Fruit fly (Drosophila melanogaster) whole organism, embryonic: ENCODE measurements around the gene Nep5.
A peak's percentile ranks its signal among the peaks of the same experiment; 100 is the strongest.

Experiments used
- Antp ChIP-seq: fragments of 200-800 bp; sonication (Bioruptor generic); optimal IDR thresholded peaks from 3 replicates; lab custom pipeline; 2016; ENCODE audit warnings: missing biosample characterization, missing genetic modification characterization
- Asciz ChIP-seq: fragments of 200-800 bp; sonication (Bioruptor generic); optimal IDR thresholded peaks from 2 replicates; lab custom pipeline; 2017; ENCODE audit warnings: missing biosample characterization, mild to moderate bottlenecking, missing genetic modification characterization, missing genetic modification reagents
- Atf-2 ChIP-seq: fragments of 200-800 bp; sonication (Bioruptor generic); optimal IDR thresholded peaks from 2 replicates; lab custom pipeline; 2016; ENCODE audit warnings: missing biosample characterization, missing genetic modification characterization
- Awh ChIP-seq: fragments of 200-800 bp; sonication (Bioruptor generic); IDR thresholded peaks from 2 replicates; pipeline ENCODE4, ENCODE4 v1.3.6; 2022; ENCODE audit warnings: missing biosample characterization, missing genetic modification characterization
- Bdp1 ChIP-seq: fragments of 200-800 bp; sonication (Bioruptor generic); optimal IDR thresholded peaks from 3 replicates; lab custom pipeline; 2016; ENCODE audit warnings: missing biosample characterization, missing genetic modification characterization
- Blimp-1 ChIP-seq: fragments of 200-800 bp; sonication (Bioruptor generic); optimal IDR thresholded peaks from 3 replicates; lab custom pipeline; 2018; ENCODE audit warnings: missing biosample characterization, missing genetic modification characterization, mild to moderate bottlenecking, moderate library complexity, missing genetic modification reagents
- BtbVII ChIP-seq: fragments of 200-800 bp; sonication (Bioruptor generic); optimal IDR thresholded peaks from 3 replicates; lab custom pipeline; 2017; ENCODE audit warnings: missing biosample characterization, mild to moderate bottlenecking, missing genetic modification characterization
- C15 ChIP-seq: fragments of 200-800 bp; sonication (Bioruptor generic); IDR thresholded peaks from 3 replicates; pipeline ENCODE4 v1.3.6; 2022; ENCODE audit warnings: missing biosample characterization, missing genetic modification characterization
- CG10209 ChIP-seq: fragments of 200-800 bp; sonication (Bioruptor generic); optimal IDR thresholded peaks from 3 replicates; lab custom pipeline; 2017; ENCODE audit warnings: missing biosample characterization, mild to moderate bottlenecking, missing genetic modification characterization, missing genetic modification reagents
- CG11093 ChIP-seq: fragments of 200-800 bp; sonication (Bioruptor generic); IDR thresholded peaks from 3 replicates; pipeline ENCODE4 v1.3.6; 2022; ENCODE audit warnings: missing biosample characterization, missing genetic modification characterization
- CG11398 ChIP-seq: fragments of 200-800 bp; sonication (Bioruptor generic); optimal IDR thresholded peaks from 2 replicates; lab custom pipeline; 2016; ENCODE audit warnings: missing biosample characterization, missing genetic modification characterization
- CG11695 ChIP-seq: fragments of 200-800 bp; sonication (Bioruptor generic); IDR thresholded peaks from 3 replicates; pipeline ENCODE4 v1.3.6; 2022; ENCODE audit warnings: missing biosample characterization, missing genetic modification characterization
- CG1233 ChIP-seq: fragments of 200-800 bp; sonication (Bioruptor generic); optimal IDR thresholded peaks from 4 replicates; lab custom pipeline; 2018; ENCODE audit warnings: missing biosample characterization, mild to moderate bottlenecking, missing genetic modification characterization
- CG1603 ChIP-seq: fragments of 200-800 bp; sonication (Bioruptor generic); optimal IDR thresholded peaks from 2 replicates; lab custom pipeline; 2019; ENCODE audit warnings: missing biosample characterization, mild to moderate bottlenecking, missing genetic modification characterization, moderate library complexity
- CG17385 ChIP-seq: fragments of 200-800 bp; sonication (Bioruptor generic); optimal IDR thresholded peaks from 3 replicates; lab custom pipeline; 2018; ENCODE audit warnings: missing biosample characterization, mild to moderate bottlenecking, missing genetic modification characterization
- CG18476 ChIP-seq: fragments of 200-800 bp; sonication (Bioruptor generic); optimal IDR thresholded peaks from 2 replicates; lab custom pipeline; 2016; ENCODE audit warnings: missing biosample characterization, mild to moderate bottlenecking, missing genetic modification characterization
- CG2120 ChIP-seq: fragments of 200-800 bp; sonication (Bioruptor generic); optimal IDR thresholded peaks from 3 replicates; lab custom pipeline; 2016; ENCODE audit warnings: missing biosample characterization, missing genetic modification characterization
- CG3838 ChIP-seq: fragments of 200-800 bp; sonication (Bioruptor generic); optimal IDR thresholded peaks from 3 replicates; lab custom pipeline; 2016; ENCODE audit warnings: missing biosample characterization, missing genetic modification characterization
- CG6813 ChIP-seq: fragments of 200-800 bp; sonication (Bioruptor generic); optimal IDR thresholded peaks from 2 replicates; lab custom pipeline; 2017; ENCODE audit warnings: missing biosample characterization, missing genetic modification characterization, mild to moderate bottlenecking, moderate library complexity, missing genetic modification reagents
- CTCF ChIP-seq: fragments of 200-800 bp; sonication (Bioruptor generic); optimal IDR thresholded peaks from 2 replicates; lab custom pipeline; 2017; ENCODE audit warnings: missing biosample characterization, mild to moderate bottlenecking, missing genetic modification characterization, moderate library complexity
- CoRest ChIP-seq: fragments of 200-800 bp; sonication (Bioruptor generic); optimal IDR thresholded peaks from 3 replicates; lab custom pipeline; 2018; ENCODE audit warnings: missing biosample characterization, mild to moderate bottlenecking, missing genetic modification characterization, moderate library complexity
- Dip2 ChIP-seq: fragments of 200-800 bp; sonication (Bioruptor generic); IDR thresholded peaks from 2 replicates; pipeline ENCODE4 v1.3.6; 2022; ENCODE audit warnings: missing biosample characterization, missing genetic modification characterization
- HLH4C ChIP-seq: fragments of 200-800 bp; sonication (Bioruptor generic); IDR thresholded peaks from 3 replicates; pipeline ENCODE4 v1.3.6; 2022; ENCODE audit warnings: missing biosample characterization, missing genetic modification characterization; ENCODE audit not compliant: partially characterized antibody
- Hmr ChIP-seq: fragments of 200-800 bp; sonication (Bioruptor generic); optimal IDR thresholded peaks from 3 replicates; lab custom pipeline; 2017; ENCODE audit warnings: mild to moderate bottlenecking, missing biosample characterization, missing genetic modification reagents, missing genetic modification characterization
- Max ChIP-seq: fragments of 200-800 bp; sonication (Bioruptor generic); optimal IDR thresholded peaks from 2 replicates; lab custom pipeline; 2016; ENCODE audit warnings: missing biosample characterization, mild to moderate bottlenecking, missing genetic modification characterization
- Meics ChIP-seq: fragments of 200-800 bp; sonication (Bioruptor generic); optimal IDR thresholded peaks from 2 replicates; lab custom pipeline; 2017; ENCODE audit warnings: missing biosample characterization, mild to moderate bottlenecking, missing genetic modification characterization
- Nf-YA ChIP-seq: fragments of 200-800 bp; sonication (Bioruptor generic); IDR thresholded peaks from 2 replicates; pipeline ENCODE4 v1.3.6; 2022; ENCODE audit warnings: missing biosample characterization, missing genetic modification characterization
- Rfx ChIP-seq: fragments of 200-800 bp; sonication (Bioruptor generic); IDR thresholded peaks from 2 replicates; pipeline ENCODE4 v1.3.6; 2022; ENCODE audit warnings: missing biosample characterization, missing genetic modification characterization
- Sox102F ChIP-seq: fragments of 200-800 bp; sonication (Bioruptor generic); optimal IDR thresholded peaks from 2 replicates; lab custom pipeline; 2018; ENCODE audit warnings: missing biosample characterization, mild to moderate bottlenecking, missing genetic modification characterization, moderate library complexity
- Trl ChIP-seq, 3 experiments: fragments of >200 bp in 2 of 3; fragments of 200-800 bp in 1 of 3; sonication (Bioruptor generic) in 1 of 3; optimal IDR thresholded peaks; 2 replicates in 1 of 3; 3 replicates in 2 of 3; lab custom pipeline; 2016 to 2017; ENCODE audit warnings: missing biosample characterization in 1 of 3, missing genetic modification characterization in 1 of 3
- ara ChIP-seq: fragments of 200-800 bp; sonication (Bioruptor generic); IDR thresholded peaks from 2 replicates; pipeline ENCODE4 v1.3.6; 2022; ENCODE audit warnings: missing biosample characterization, missing genetic modification characterization
- ci ChIP-seq: fragments of 200-800 bp; sonication (Bioruptor generic); IDR thresholded peaks from 3 replicates; pipeline ENCODE4 v1.3.6; 2022; ENCODE audit warnings: missing biosample characterization, missing genetic modification characterization
- crp ChIP-seq, 2 experiments: fragments of 200-800 bp; sonication (Bioruptor generic); optimal IDR thresholded peaks; 2 replicates in 1 of 2; 3 replicates in 1 of 2; lab custom pipeline; 2017; ENCODE audit warnings: missing biosample characterization in 2 of 2, missing genetic modification characterization in 2 of 2, mild to moderate bottlenecking in 1 of 2, moderate library complexity in 1 of 2
- dan ChIP-seq: fragments of 200-800 bp; sonication (Bioruptor generic); IDR thresholded peaks from 2 replicates; pipeline ENCODE4 v1.3.6; 2022; ENCODE audit warnings: missing biosample characterization, missing genetic modification characterization
- ewg ChIP-seq: fragments of 200-800 bp; sonication (Bioruptor generic); optimal IDR thresholded peaks from 3 replicates; lab custom pipeline; 2017; ENCODE audit warnings: mild to moderate bottlenecking, missing biosample characterization, missing genetic modification reagents, missing genetic modification characterization
- fd102C ChIP-seq: fragments of 200-800 bp; sonication (Bioruptor generic); optimal IDR thresholded peaks from 2 replicates; lab custom pipeline; 2018; ENCODE audit warnings: missing biosample characterization, mild to moderate bottlenecking, missing genetic modification characterization, moderate library complexity
- fd64A ChIP-seq: fragments of 200-800 bp; sonication (Bioruptor generic); optimal IDR thresholded peaks from 3 replicates; lab custom pipeline; 2018; ENCODE audit warnings: missing biosample characterization, mild to moderate bottlenecking, missing genetic modification characterization
- kni ChIP-seq: fragments of 200-800 bp; sonication (Bioruptor generic); optimal IDR thresholded peaks from 3 replicates; lab custom pipeline; 2017; ENCODE audit warnings: mild to moderate bottlenecking, missing biosample characterization, missing genetic modification reagents, missing genetic modification characterization
- lab ChIP-seq: fragments of 200-800 bp; sonication (Bioruptor generic); optimal IDR thresholded peaks from 3 replicates; lab custom pipeline; 2017; ENCODE audit warnings: missing biosample characterization, missing genetic modification characterization, mild to moderate bottlenecking, moderate library complexity, missing genetic modification reagents
- lmd ChIP-seq: fragments of 200-800 bp; sonication (Bioruptor generic); IDR thresholded peaks from 2 replicates; pipeline ENCODE4 v1.3.6; 2022; ENCODE audit warnings: missing biosample characterization, missing genetic modification characterization
- odd ChIP-seq: fragments of 200-800 bp; sonication (Bioruptor generic); optimal IDR thresholded peaks from 2 replicates; lab custom pipeline; 2017; ENCODE audit warnings: missing biosample characterization, mild to moderate bottlenecking, missing genetic modification characterization
- peb ChIP-seq: fragments of 200-800 bp; sonication (Bioruptor generic); IDR thresholded peaks from 2 replicates; pipeline ENCODE4 v1.3.6; 2022; ENCODE audit warnings: missing biosample characterization, missing genetic modification characterization
- pita ChIP-seq: fragments of 200-800 bp; sonication (Bioruptor generic); optimal IDR thresholded peaks from 2 replicates; lab custom pipeline; 2017; ENCODE audit warnings: missing biosample characterization, mild to moderate bottlenecking, missing genetic modification characterization
- pnt ChIP-seq: fragments of 200-800 bp; sonication (Bioruptor generic); optimal IDR thresholded peaks from 3 replicates; lab custom pipeline; 2016; ENCODE audit warnings: missing biosample characterization, missing genetic modification characterization
- scrt ChIP-seq: fragments of 200-800 bp; sonication (Bioruptor generic); optimal IDR thresholded peaks from 2 replicates; lab custom pipeline; 2018; ENCODE audit warnings: missing biosample characterization, mild to moderate bottlenecking, missing genetic modification characterization, moderate library complexity
- trem ChIP-seq: fragments of 200-800 bp; optimal IDR thresholded peaks from 3 replicates; lab custom pipeline; 2019; ENCODE audit warnings: missing biosample characterization, mild to moderate bottlenecking, missing genetic modification characterization, moderate library complexity
- tup ChIP-seq: fragments of 200-800 bp; sonication (Bioruptor generic); optimal IDR thresholded peaks from 2 replicates; lab custom pipeline; 2016; ENCODE audit warnings: missing biosample characterization, mild to moderate bottlenecking, missing genetic modification characterization, moderate library complexity
- usp ChIP-seq: fragments of >200 bp; optimal IDR thresholded peaks from 2 replicates; lab custom pipeline; 2017; ENCODE audit warnings: missing biosample characterization, missing genetic modification characterization
- vvl ChIP-seq: fragments of 200-800 bp; sonication (Bioruptor generic); IDR thresholded peaks from 2 replicates; pipeline ENCODE4 v1.3.6; 2022; ENCODE audit warnings: missing biosample characterization, missing genetic modification characterization
- wdn ChIP-seq: fragments of 200-800 bp; sonication (Bioruptor generic); IDR thresholded peaks from 2 replicates; pipeline ENCODE4 v1.3.6; 2022; ENCODE audit warnings: missing biosample characterization, missing genetic modification characterization
- z ChIP-seq: fragments of 200-800 bp; sonication (Bioruptor generic); IDR thresholded peaks from 3 replicates; pipeline ENCODE4 v1.3.6; 2022; ENCODE audit warnings: missing biosample characterization, missing genetic modification characterization

The Nep5 gene

dm6 chr3R:27067362-27067761 is 3.4 kb upstream of the Nep5 start (continued):
- no peak for TF ChIP-seq CG3838
- TF ChIP-seq Meics (GFP tag; lab: Kevin White, UChicago) = peak; percentile 17
- TF ChIP-seq Dip2 (GFP tag; lab: Robert Waterston, UW) = no peak
- peak; percentile 33; the same call in 1 of the 2 replicates for TF ChIP-seq vvl
- TF ChIP-seq lmd (GFP tag; lab: Robert Waterston, UW) = no peak
- no peak for TF ChIP-seq CoRest
- no peak for TF ChIP-seq CG11093 (GFP tag; lab: Robert Waterston, UW)
- peak; percentile 52; the same call in 1 of the 2 replicates for TF ChIP-seq Awh (GFP tag; lab: Robert Waterston, UW)
- TF ChIP-seq Asciz (GFP tag; lab: Kevin White, UChicago) = peak; percentile 39
- no peak for TF ChIP-seq Atf-2
- no peak for TF ChIP-seq odd (GFP tag; lab: Kevin White, UChicago)
- no peak for TF ChIP-seq wdn (GFP tag; lab: Robert Waterston, UW)
- TF ChIP-seq CG2120 (GFP tag; lab: Kevin White, UChicago) = peak; percentile 16
- no peak for TF ChIP-seq scrt (GFP tag; lab: Kevin White, UChicago)
- TF ChIP-seq dan (GFP tag; lab: Robert Waterston, UW) = no peak
- TF ChIP-seq tup (GFP tag; lab: Kevin White, UChicago) = no peak
- TF ChIP-seq CG11695 = no peak
- peak; percentile 5 for TF ChIP-seq kni
- no peak for TF ChIP-seq usp (GFP tag; lab: Kevin White, UChicago)
- TF ChIP-seq CG17385 = peak; percentile 7
- TF ChIP-seq Rfx (GFP tag; lab: Robert Waterston, UW) = peak; percentile 21; the same call in 1 of the 2 replicates
- TF ChIP-seq HLH4C (GFP tag; lab: Robert Waterston, UW) = no peak
- TF ChIP-seq CG6813 = peak; percentile 46
- no peak for TF ChIP-seq C15
- no peak for TF ChIP-seq Max (GFP tag; lab: Kevin White, UChicago)
- no peak for TF ChIP-seq Antp (GFP tag; lab: Kevin White, UChicago)
- no peak for TF ChIP-seq fd102C (GFP tag; lab: Kevin White, UChicago)
- no peak for TF ChIP-seq Bdp1 (GFP tag; lab: Kevin White, UChicago)
- no peak for TF ChIP-seq ara (GFP tag; lab: Robert Waterston, UW)
- peak; percentile 54 for TF ChIP-seq ewg
- peak; percentile 25 for TF ChIP-seq Blimp-1
- no peak for TF ChIP-seq z (GFP tag; lab: Robert Waterston, UW)
- TF ChIP-seq pita (GFP tag; lab: Kevin White, UChicago) = no peak
- 0 out of 3 replicates have a peak, but pooled peaks have one; percentile 56 for TF ChIP-seq ci (GFP tag; lab: Robert Waterston, UW)
- peak; percentile 10 for TF ChIP-seq Sox102F (GFP tag; lab: Kevin White, UChicago)
- TF ChIP-seq trem (tag; lab: Kevin White, UChicago) = no peak
- no peak for TF ChIP-seq peb (GFP tag; lab: Robert Waterston, UW)
- TF ChIP-seq CG10209 (GFP tag; lab: Kevin White, UChicago) = peak; percentile 1
- peak; percentile 50 for TF ChIP-seq Hmr (GFP tag; lab: Kevin White, UChicago)
- no peak for TF ChIP-seq CG18476 (GFP tag; lab: Kevin White, UChicago)
- peak; percentile 73 for TF ChIP-seq lab (GFP tag; lab: Kevin White, UChicago)
- no peak for TF ChIP-seq pnt (GFP tag; lab: Kevin White, UChicago)
- TF ChIP-seq crp (GFP tag; optimal IDR thresholded peaks at IDR 0.05; lab: Kevin White, UChicago) = peak in 1 of 2 experiments; percentile 47
- peak; percentile 1 to 39 for TF ChIP-seq Trl (optimal IDR thresholded peaks at IDR 0.05; lab: Kevin White, UChicago)
- TF ChIP-seq Trl (GFP tag; optimal IDR thresholded peaks at IDR 0.05; lab: Kevin White, UChicago) = no peak
- TF ChIP-seq Nf-YA (GFP tag; lab: Robert Waterston, UW) = no peak
- peak; percentile 50 for TF ChIP-seq fd64A (GFP tag; lab: Kevin White, UChicago)
- no peak for TF ChIP-seq CG1603
- TF ChIP-seq CTCF (GFP tag; lab: Kevin White, UChicago) = no peak
- peak; percentile 3 for TF ChIP-seq CG1233 (GFP tag; lab: Kevin White, UChicago)
- TF ChIP-seq CG11398 (GFP tag; lab: Kevin White, UChicago) = no peak
- no peak for TF ChIP-seq BtbVII (GFP tag; lab: Kevin White, UChicago)
